Fruit fly (Drosophila melanogaster): ENCODE measurements around the gene CG43332.

The CG43332 gene

dm6 chr2L:14163122-14163521 is at the start of gene CG43332:
Gene CG43332 (minus strand): TSS chr2L:14163222.
- TF ChIP-seq psq (optimal IDR thresholded peaks at IDR 0.05) = no peak
- TF ChIP-seq EcR (GFP tag; optimal IDR thresholded peaks at IDR 0.05) = no peak
- no peak for TF ChIP-seq usp (GFP tag; optimal IDR thresholded peaks at IDR 0.05)
- no peak for TF ChIP-seq Dll (optimal IDR thresholded peaks at IDR 0.05)
- no peak for TF ChIP-seq CG8478 (optimal IDR thresholded peaks at IDR 0.05)
- no peak for TF ChIP-seq pan (optimal IDR thresholded peaks at IDR 0.05)

DNA sequence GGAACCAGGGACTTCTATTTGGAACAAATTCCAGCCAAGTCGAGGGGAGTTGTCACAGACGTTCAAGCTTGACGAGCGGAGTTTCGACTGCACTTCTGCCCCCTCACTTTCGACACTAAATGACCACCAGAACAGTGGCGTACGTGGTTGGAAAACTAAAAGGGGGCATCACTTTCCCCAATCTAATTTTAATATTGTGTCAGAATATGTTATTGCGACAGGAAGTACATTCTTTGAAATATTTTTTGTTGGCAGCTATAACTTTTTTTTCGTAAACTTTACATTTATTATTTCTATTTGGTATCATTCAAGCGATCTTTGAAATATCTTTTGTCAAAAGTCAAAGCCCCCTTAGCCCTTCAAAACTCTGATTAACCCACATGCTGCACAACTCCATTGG is 49.7 kb upstream of the CG43332 start:
- TF ChIP-seq pan (optimal IDR thresholded peaks at IDR 0.05) = no peak
- TF ChIP-seq CG8478 (optimal IDR thresholded peaks at IDR 0.05) = no peak
- no peak for TF ChIP-seq psq (optimal IDR thresholded peaks at IDR 0.05)
- no peak for TF ChIP-seq EcR (GFP tag; optimal IDR thresholded peaks at IDR 0.05)
- no peak for TF ChIP-seq usp (GFP tag; optimal IDR thresholded peaks at IDR 0.05)
- no peak for TF ChIP-seq Dll (optimal IDR thresholded peaks at IDR 0.05)

dm6 chr2L:14211367-14211766 is 48.3 kb upstream of the CG43332 start:
- TF ChIP-seq usp (GFP tag; optimal IDR thresholded peaks at IDR 0.05) = no peak
- no peak for TF ChIP-seq CG8478 (optimal IDR thresholded peaks at IDR 0.05)
- no peak for TF ChIP-seq EcR (GFP tag; optimal IDR thresholded peaks at IDR 0.05)
- TF ChIP-seq pan (optimal IDR thresholded peaks at IDR 0.05) = no peak
- no peak for TF ChIP-seq Dll (optimal IDR thresholded peaks at IDR 0.05)
- no peak for TF ChIP-seq psq (optimal IDR thresholded peaks at IDR 0.05)

DNA sequence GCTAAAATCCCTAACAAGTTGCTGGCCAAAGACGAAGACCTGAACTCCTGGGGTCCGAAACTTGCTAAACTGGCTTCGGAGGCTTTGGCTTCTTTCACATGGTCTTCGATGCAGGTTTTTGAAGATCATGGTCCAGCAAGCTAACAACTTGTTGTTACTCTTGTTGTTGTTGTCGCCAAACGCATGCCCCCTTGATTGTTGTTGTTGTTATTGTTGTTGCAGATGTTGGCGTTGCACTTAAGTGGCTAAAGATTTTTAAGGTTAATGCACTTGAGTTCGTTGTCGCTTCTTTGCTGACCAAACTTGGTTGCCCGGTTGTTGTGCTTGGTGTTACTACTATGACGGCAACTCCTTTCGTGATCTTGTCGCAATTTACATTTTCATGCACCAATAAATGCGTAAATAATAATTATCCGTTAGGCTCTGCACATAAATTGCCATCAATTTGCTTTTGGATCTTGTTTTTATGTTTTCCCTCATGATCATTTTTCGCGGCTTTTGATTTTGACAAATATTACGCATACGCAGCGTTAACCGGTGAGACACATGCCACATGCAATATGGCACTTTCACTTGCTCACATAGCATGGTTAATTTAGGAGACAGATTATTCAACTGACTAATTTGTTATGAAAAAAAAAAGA is 44.7 kb upstream of the CG43332 start:
- TF ChIP-seq psq (optimal IDR thresholded peaks at IDR 0.05) (no peak), CG8478 (optimal IDR thresholded peaks at IDR 0.05) (no peak), EcR (GFP tag; optimal IDR thresholded peaks at IDR 0.05) (peak; percentile 69 to 95)

DNA sequence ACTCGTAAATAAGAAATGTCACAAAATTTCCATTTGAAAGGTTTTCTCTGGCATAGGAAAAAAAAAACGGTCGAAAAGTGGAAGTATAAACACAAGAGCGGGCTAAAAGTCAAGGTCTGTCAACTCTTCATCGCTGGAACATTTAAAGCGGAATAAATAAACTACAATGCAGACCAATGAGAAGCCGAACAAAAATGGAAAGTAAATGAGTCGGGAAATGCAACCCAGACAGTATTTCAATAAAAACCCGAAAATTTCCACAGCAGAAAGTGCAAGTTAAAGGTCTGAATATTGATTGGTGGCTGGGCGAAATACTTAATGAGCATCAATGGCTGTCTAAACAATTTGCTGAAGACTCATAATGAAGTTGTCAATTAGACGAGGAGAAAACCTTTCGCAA is 44.1 kb upstream of the CG43332 start:
- TF ChIP-seq psq (optimal IDR thresholded peaks at IDR 0.05) = no peak

dm6 chr2L:14203798-14204398 is 40.9 kb upstream of the CG43332 start:
- TF ChIP-seq usp (GFP tag; optimal IDR thresholded peaks at IDR 0.05) (no peak), psq (optimal IDR thresholded peaks at IDR 0.05) (no peak), EcR (GFP tag; optimal IDR thresholded peaks at IDR 0.05) (no peak), pan (optimal IDR thresholded peaks at IDR 0.05) (no peak), CG8478 (optimal IDR thresholded peaks at IDR 0.05) (no peak), Dll (optimal IDR thresholded peaks at IDR 0.05) (no peak)

DNA sequence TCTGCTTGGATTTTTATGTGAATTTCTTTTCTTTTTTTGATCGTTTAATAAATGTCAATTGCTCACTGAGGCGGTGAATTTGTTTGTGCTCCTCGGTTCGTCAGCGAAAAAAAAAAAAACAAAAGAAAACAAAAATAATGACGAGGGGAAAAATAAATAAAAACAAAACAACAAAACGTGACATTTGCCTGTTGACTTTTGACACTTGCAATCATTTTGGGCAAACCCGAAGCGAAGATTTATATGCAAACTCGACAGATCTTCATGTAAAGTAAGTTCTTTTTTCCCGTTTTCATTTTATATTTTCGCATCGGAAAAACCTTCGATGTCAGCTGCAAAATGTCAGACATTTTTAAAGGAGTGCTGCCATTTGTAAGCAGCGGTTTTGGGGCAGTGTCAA is 37.4 kb upstream of the CG43332 start:
- TF ChIP-seq psq (optimal IDR thresholded peaks at IDR 0.05) (no peak), Dll (optimal IDR thresholded peaks at IDR 0.05) (no peak), pan (optimal IDR thresholded peaks at IDR 0.05) (no peak), usp (GFP tag; optimal IDR thresholded peaks at IDR 0.05) (no peak), CG8478 (optimal IDR thresholded peaks at IDR 0.05) (no peak), EcR (GFP tag; optimal IDR thresholded peaks at IDR 0.05) (no peak)

DNA sequence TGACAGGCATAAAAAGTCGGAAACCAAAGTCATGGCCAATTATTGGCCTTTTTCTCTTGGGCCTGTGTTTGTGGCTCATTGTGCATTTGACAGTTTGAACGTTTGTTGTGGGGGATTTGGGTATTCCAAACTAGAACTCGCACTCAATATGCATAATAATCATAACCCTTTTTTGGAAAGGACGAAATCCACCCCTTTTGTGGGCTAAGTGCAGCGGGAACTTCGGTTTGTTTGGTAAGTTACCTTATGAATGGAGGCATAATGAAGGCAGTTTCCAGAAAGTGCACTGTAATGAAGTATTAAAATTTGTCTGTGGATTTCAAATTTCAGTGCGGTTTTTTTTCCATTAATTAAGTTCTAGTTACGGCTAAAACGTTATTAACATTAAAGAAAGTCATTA is 35.3 kb upstream of the CG43332 start:
- TF ChIP-seq psq (optimal IDR thresholded peaks at IDR 0.05) (no peak), CG8478 (optimal IDR thresholded peaks at IDR 0.05) (no peak), usp (GFP tag; optimal IDR thresholded peaks at IDR 0.05) (no peak), pan (optimal IDR thresholded peaks at IDR 0.05) (no peak), EcR (GFP tag; optimal IDR thresholded peaks at IDR 0.05) (no peak), Dll (optimal IDR thresholded peaks at IDR 0.05) (no peak)

DNA sequence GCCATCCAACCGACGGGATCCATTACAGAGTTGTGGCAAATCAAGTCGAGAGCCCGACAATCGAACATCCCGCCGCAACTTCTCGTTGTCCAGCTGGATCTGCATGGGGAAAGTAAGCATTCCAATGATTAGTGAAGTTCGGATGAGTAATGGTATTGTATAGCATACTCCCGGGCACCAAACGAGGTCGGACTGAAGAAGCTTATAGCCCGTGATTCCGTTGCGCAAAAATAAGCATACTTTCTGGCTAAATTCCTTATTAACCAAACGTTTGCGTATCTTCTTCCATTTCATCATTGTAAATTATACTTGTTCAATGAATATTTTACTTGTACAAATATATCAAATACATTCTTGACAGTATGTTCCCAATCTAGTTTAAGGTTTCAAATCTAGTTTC is 34.2 kb upstream of the CG43332 start:
- TF ChIP-seq CG8478 (optimal IDR thresholded peaks at IDR 0.05) (no peak), pan (optimal IDR thresholded peaks at IDR 0.05) (no peak), EcR (GFP tag; optimal IDR thresholded peaks at IDR 0.05) (no peak), Dll (optimal IDR thresholded peaks at IDR 0.05) (no peak), usp (GFP tag; optimal IDR thresholded peaks at IDR 0.05) (no peak), psq (optimal IDR thresholded peaks at IDR 0.05) (no peak)

DNA sequence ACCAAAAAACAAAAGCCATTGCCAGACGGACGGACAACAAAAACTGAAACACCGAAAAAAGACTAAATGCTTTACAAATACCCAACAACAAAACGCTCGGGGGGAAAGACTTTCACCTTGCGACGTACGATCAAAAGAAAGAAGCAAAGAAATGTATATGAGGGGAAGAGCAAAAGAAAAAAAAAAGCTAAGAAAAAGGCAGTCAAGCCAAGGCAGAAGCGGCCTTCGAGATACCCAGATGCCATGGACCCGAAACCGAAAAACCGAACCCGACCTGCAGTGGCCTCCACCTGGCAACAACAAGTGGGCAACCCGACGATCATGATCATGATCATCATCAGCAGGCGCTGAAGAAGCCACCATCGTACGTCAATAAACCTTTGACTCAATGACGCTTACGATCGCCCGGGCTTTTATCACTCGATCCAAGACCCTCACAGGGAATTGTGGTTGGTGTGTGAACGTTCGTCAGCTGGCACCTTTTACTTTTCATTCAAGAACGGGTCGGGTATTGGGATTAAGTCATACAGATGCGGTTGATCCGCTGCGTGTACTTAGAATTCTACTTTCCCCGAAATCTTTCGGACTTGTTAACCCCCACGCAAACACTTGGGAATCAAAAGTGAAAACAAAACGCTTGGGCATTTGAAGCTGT is 20.0 kb upstream of the CG43332 start:
- no peak for TF ChIP-seq psq (optimal IDR thresholded peaks at IDR 0.05)
- no peak for TF ChIP-seq pan (optimal IDR thresholded peaks at IDR 0.05)
- no peak for TF ChIP-seq EcR (GFP tag; optimal IDR thresholded peaks at IDR 0.05)
- no peak for TF ChIP-seq CG8478 (optimal IDR thresholded peaks at IDR 0.05)
- no peak for TF ChIP-seq usp (GFP tag; optimal IDR thresholded peaks at IDR 0.05)
- no peak for TF ChIP-seq Dll (optimal IDR thresholded peaks at IDR 0.05)

dm6 chr2L:14181839-14182238 is 18.8 kb upstream of the CG43332 start:
- TF ChIP-seq psq (optimal IDR thresholded peaks at IDR 0.05) (no peak), pan (optimal IDR thresholded peaks at IDR 0.05) (no peak), CG8478 (optimal IDR thresholded peaks at IDR 0.05) (no peak), usp (GFP tag; optimal IDR thresholded peaks at IDR 0.05) (no peak), Dll (optimal IDR thresholded peaks at IDR 0.05) (no peak), EcR (GFP tag; optimal IDR thresholded peaks at IDR 0.05) (no peak)

DNA sequence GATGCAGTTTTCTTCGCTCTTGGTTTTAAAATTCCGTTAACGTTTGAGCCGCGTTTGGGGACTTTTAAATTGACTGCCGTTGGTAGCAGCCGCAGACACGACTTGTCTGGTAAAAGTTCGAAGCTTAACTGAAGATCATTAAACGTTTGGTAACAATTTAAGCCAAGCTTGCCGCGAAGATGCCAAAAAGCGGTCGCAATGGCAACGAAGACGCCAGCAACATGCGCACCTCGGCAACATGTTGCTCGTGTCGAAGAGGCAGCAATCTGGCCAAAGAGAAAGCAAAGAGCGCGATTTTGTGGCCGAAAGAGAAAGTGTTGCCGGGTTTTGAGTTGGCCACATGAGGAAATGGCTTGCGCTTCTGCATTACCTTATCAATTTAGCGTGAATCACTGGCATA is 17.5 kb upstream of the CG43332 start, which contains the start of gene CG43333:
TSS of gene CG43333 (minus strand) at position 134 of the 400 bp plus-strand sequence.
- TF ChIP-seq Dll (optimal IDR thresholded peaks at IDR 0.05) (no peak), usp (GFP tag; optimal IDR thresholded peaks at IDR 0.05) (no peak), EcR (GFP tag; optimal IDR thresholded peaks at IDR 0.05) (no peak), CG8478 (optimal IDR thresholded peaks at IDR 0.05) (no peak), psq (optimal IDR thresholded peaks at IDR 0.05) (no peak), pan (optimal IDR thresholded peaks at IDR 0.05) (no peak)

Measured in whole organism.